Worm (Caenorhabditis elegans) whole organism, midembryonic: ENCODE data around the gene czw-1.

Experiments used
- cog-1 ChIP-seq: sonication (generic microtip); optimal IDR thresholded peaks from 2 replicates; lab custom pipeline; 2016; ENCODE audit warnings: missing genetic modification characterization, missing compliant biosample characterization
- flt-1 ChIP-seq: fragments of 200-800 bp; sonication (Bioruptor generic); IDR thresholded peaks from 2 replicates; pipeline ENCODE4 v1.3.6; 2022; ENCODE audit warnings: missing genetic modification characterization, missing compliant biosample characterization
- med-1 ChIP-seq: sonication (generic microtip); optimal IDR thresholded peaks from 2 replicates; lab custom pipeline; 2017; ENCODE audit warnings: missing genetic modification characterization, mild to moderate bottlenecking, missing compliant biosample characterization, antibody characterized with exemption, missing genetic modification reagents; ENCODE audit not compliant: insufficient read depth
- ref-1 ChIP-seq: fragments of 200-800 bp; sonication (Bioruptor generic); conservative IDR thresholded peaks from 2 replicates; pipeline ENCODE4 v1.3.6; 2022; ENCODE audit warnings: missing genetic modification reagents, missing genetic modification characterization, missing compliant biosample characterization
- tab-1 ChIP-seq: fragments of 200-800 bp; sonication (Bioruptor generic); IDR thresholded peaks from 2 replicates; pipeline ENCODE4 v1.3.6; 2022; ENCODE audit warnings: missing genetic modification characterization, missing compliant biosample characterization

DNA sequence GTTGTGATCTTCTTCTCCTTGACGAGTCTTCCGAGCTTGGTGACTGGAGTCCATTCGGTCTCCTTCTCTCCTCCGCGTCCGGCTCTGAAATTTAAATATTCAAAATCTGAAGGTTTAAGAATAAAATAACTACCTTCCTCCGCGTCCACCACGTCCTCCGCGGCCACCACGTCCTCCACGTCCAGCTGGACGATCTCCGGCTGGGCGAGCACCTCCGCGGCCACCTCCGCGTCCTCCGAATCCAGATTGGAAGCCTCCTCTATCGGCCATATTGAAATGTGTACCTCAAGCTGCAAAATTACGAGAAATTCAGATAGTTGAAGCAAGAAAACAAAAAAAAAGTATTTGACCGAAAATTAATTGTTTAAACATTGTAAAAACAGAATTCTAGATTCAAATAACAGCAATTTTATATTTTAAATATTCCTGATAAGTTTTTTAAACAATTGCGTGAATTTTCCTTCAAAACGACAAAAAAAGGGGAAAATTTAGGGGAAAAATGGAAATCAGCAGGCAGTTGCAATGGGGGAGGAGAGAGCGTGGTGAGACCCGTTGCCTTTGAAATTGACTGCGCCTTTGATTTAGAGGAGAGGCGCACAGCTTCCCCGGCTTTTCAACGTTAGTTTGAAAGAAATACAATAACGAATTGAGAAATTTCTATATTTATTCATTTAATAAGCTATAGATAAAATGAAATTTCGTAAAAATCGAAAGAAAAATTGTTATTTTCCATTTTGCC, 20.4 kb downstream of the czw-1 start, which contains the start of gene rps-2:
- TF ChIP-seq med-1 = no peak
- no peak for TF ChIP-seq tab-1 (GFP tag; lab: Robert Waterston, UW)
- TF ChIP-seq flt-1 (GFP tag; lab: Robert Waterston, UW) = no peak
- TF ChIP-seq cog-1 (tag; lab: Kevin White, UChicago) = no peak
- TF ChIP-seq ref-1 (GFP tag; lab: Robert Waterston, UW) = no peak
